Fruit fly (Drosophila melanogaster): ENCODE results near the gene Obp8a.
A peak's percentile ranks its signal among the peaks of the same experiment; 100 is the strongest.

Obp8a gene

dm6 chrX:9232199-9232598 is 17.5 kb downstream of the Obp8a start, which contains the start of gene CG12121 (continued):
- no peak for TF ChIP-seq slp2 (GFP tag; optimal IDR thresholded peaks at IDR 0.05)
- TF ChIP-seq Lim3 (GFP tag; IDR thresholded peaks at IDR 0.05) = no peak
- TF ChIP-seq Ssrp (tag; optimal IDR thresholded peaks at IDR 0.05) = no peak
- no peak for TF ChIP-seq lov (optimal IDR thresholded peaks at IDR 0.05)
- no peak for TF ChIP-seq lov (GFP tag; IDR thresholded peaks at IDR 0.05)
- TF ChIP-seq fru (optimal IDR thresholded peaks at IDR 0.05) = no peak
- TF ChIP-seq Atf3 (GFP tag; optimal IDR thresholded peaks at IDR 0.05) = no peak
- TF ChIP-seq CG4360 (GFP tag; IDR thresholded peaks at IDR 0.05) = no peak
- TF ChIP-seq Atf-2 (GFP tag; optimal IDR thresholded peaks at IDR 0.05) = no peak
- 0 out of 3 replicates have a peak, but pooled peaks have one; percentile 21 for TF ChIP-seq row (GFP tag; IDR thresholded peaks at IDR 0.05)
- TF ChIP-seq CG1792 (GFP tag; optimal IDR thresholded peaks at IDR 0.05) = no peak
- no peak for TF ChIP-seq CG8290 (GFP tag; optimal IDR thresholded peaks at IDR 0.05)
- no peak for TF ChIP-seq CG8290 (tag; optimal IDR thresholded peaks at IDR 0.05)
- TF ChIP-seq CG2129 (GFP tag; IDR thresholded peaks at IDR 0.05; ENCODE audit: partially characterized antibody) = no peak
- TF ChIP-seq yki (optimal IDR thresholded peaks at IDR 0.05) = no peak
- no peak for TF ChIP-seq CG7372 (GFP tag; IDR thresholded peaks at IDR 0.05)
- no peak for TF ChIP-seq grn (GFP tag; optimal IDR thresholded peaks at IDR 0.05)
- TF ChIP-seq CG7745 (tag; optimal IDR thresholded peaks at IDR 0.05) = no peak
- TF ChIP-seq Camta (GFP tag; optimal IDR thresholded peaks at IDR 0.05) = no peak
- no peak for TF ChIP-seq CG14667 (GFP tag; IDR thresholded peaks at IDR 0.05)
- TF ChIP-seq Dbx (GFP tag; IDR thresholded peaks at IDR 0.05) = no peak
- peak; percentile 59 for TF ChIP-seq CG16813 (GFP tag; IDR thresholded peaks at IDR 0.05; ENCODE audit: partially characterized antibody)
- TF ChIP-seq az2 (GFP tag; optimal IDR thresholded peaks at IDR 0.05) = no peak
- TF ChIP-seq CG4730 (GFP tag; IDR thresholded peaks at IDR 0.05) = no peak
- TF ChIP-seq rib (GFP tag; IDR thresholded peaks at IDR 0.05) = no peak
- TF ChIP-seq CG11504 (tag; optimal IDR thresholded peaks at IDR 0.05) = no peak
- no peak for TF ChIP-seq ara (GFP tag; IDR thresholded peaks at IDR 0.05)
- TF ChIP-seq CG3995 (GFP tag; optimal IDR thresholded peaks at IDR 0.05) = peak; percentile 20
- TF ChIP-seq odd (GFP tag; optimal IDR thresholded peaks at IDR 0.05) = no peak
- TF ChIP-seq ac (GFP tag; optimal IDR thresholded peaks at IDR 0.05) = no peak
- no peak for TF ChIP-seq fd64A (GFP tag; optimal IDR thresholded peaks at IDR 0.05)
- TF ChIP-seq Neu2 (GFP tag; optimal IDR thresholded peaks at IDR 0.05; ENCODE audit: borderline replicate concordance) = no peak
- TF ChIP-seq CG10366 (GFP tag; IDR thresholded peaks at IDR 0.05) = no peak
- TF ChIP-seq D19A (tag; optimal IDR thresholded peaks at IDR 0.05) = no peak
- TF ChIP-seq dimm (GFP tag; IDR thresholded peaks at IDR 0.05) = no peak
- no peak for TF ChIP-seq dpn (GFP tag; optimal IDR thresholded peaks at IDR 0.05)
- TF ChIP-seq CG6175 (GFP tag; IDR thresholded peaks at IDR 0.05) = no peak
- no peak for TF ChIP-seq run (tag; optimal IDR thresholded peaks at IDR 0.05)
- TF ChIP-seq CG2875 (GFP tag; optimal IDR thresholded peaks at IDR 0.05) = no peak
- no peak for TF ChIP-seq ranshi (GFP tag; IDR thresholded peaks at IDR 0.05)
- no peak for TF ChIP-seq abd-A (tag; optimal IDR thresholded peaks at IDR 0.05)
- TF ChIP-seq HLH54F (GFP tag; optimal IDR thresholded peaks at IDR 0.05) = no peak
- TF ChIP-seq CG1602 (GFP tag; optimal IDR thresholded peaks at IDR 0.05) = no peak
- TF ChIP-seq tup (GFP tag; optimal IDR thresholded peaks at IDR 0.05) = no peak
- peak; percentile 71 for TF ChIP-seq CG15514 (GFP tag; optimal IDR thresholded peaks at IDR 0.05)
- no peak for TF ChIP-seq CG11093 (GFP tag; IDR thresholded peaks at IDR 0.05)
- no peak for TF ChIP-seq gcm (GFP tag; optimal IDR thresholded peaks at IDR 0.05)
- TF ChIP-seq CG10431 (GFP tag; optimal IDR thresholded peaks at IDR 0.05) = no peak
- no peak for TF ChIP-seq CG4404 (GFP tag; IDR thresholded peaks at IDR 0.05)
- TF ChIP-seq CG3065 (GFP tag; optimal IDR thresholded peaks at IDR 0.05) = no peak
- TF ChIP-seq CG8359 (GFP tag; optimal IDR thresholded peaks at IDR 0.05; ENCODE audit: borderline replicate concordance) = no peak
- TF ChIP-seq CG9817 (tag; optimal IDR thresholded peaks at IDR 0.05) = no peak
- no peak for TF ChIP-seq corto (GFP tag; optimal IDR thresholded peaks at IDR 0.05)
- no peak for TF ChIP-seq CG8478 (optimal IDR thresholded peaks at IDR 0.05)

All from whole organism, embryonic.